Worm (Caenorhabditis elegans): ENCODE results near the gene C35D10.12.

The C35D10.12 gene

ce11 chrIII:4899035-4899578, 24.5 kb upstream of the C35D10.12 start, which contains the start of gene nhl-2:
nhl-2 (minus strand) TSS chrIII:4899085.
- no peak for TF ChIP-seq unc-62 (GFP tag; optimal IDR thresholded peaks at IDR 0.05)

- TF ChIP-seq unc-62 (GFP tag; optimal IDR thresholded peaks at IDR 0.05) = no peak
These were observed 20.7 kb upstream of the C35D10.12 start for ce11 chrIII:4895313-4895712.

- TF ChIP-seq unc-62 (GFP tag; optimal IDR thresholded peaks at IDR 0.05) = no peak
These were observed 19.0 kb upstream of the C35D10.12 start, which contains the start of gene F26F4.6 for ce11 chrIII:4893540-4893939. F26F4.6 (minus strand) TSS chrIII:4893640.

- no peak for TF ChIP-seq unc-62 (GFP tag; optimal IDR thresholded peaks at IDR 0.05)
These were observed 16.4 kb upstream of the C35D10.12 start, which contains the start of gene F26F4.5 for ce11 chrIII:4890997-4891396. F26F4.5 (minus strand) TSS chrIII:4891252.

- no peak for TF ChIP-seq unc-62 (GFP tag; optimal IDR thresholded peaks at IDR 0.05)
These were observed 12.7 kb upstream of the C35D10.12 start, which contains the start of gene clec-6 for ce11 chrIII:4887291-4887690. clec-6 (minus strand) TSS chrIII:4887444.

- TF ChIP-seq unc-62 (GFP tag; optimal IDR thresholded peaks at IDR 0.05) = no peak
These were observed 8.9 kb upstream of the C35D10.12 start, which contains the start of gene clec-5 for ce11 chrIII:4883429-4883828. clec-5 (minus strand) TSS chrIII:4883606.

ce11 chrIII:4881955-4882354, 7.4 kb upstream of the C35D10.12 start:
- no peak for TF ChIP-seq unc-62 (GFP tag; optimal IDR thresholded peaks at IDR 0.05)

ce11 chrIII:4879445-4879844, 4.9 kb upstream of the C35D10.12 start, which contains the start of gene C35D10.1:
C35D10.1 (plus strand) TSS chrIII:4879745.
- no peak for TF ChIP-seq unc-62 (GFP tag; optimal IDR thresholded peaks at IDR 0.05)

ce11 chrIII:4878281-4878680, 3.7 kb upstream of the C35D10.12 start, which contains the start of the genes tost-1 and arx-6:
tost-1 (minus strand) TSS chrIII:4878311.
arx-6 (plus strand) TSS chrIII:4878658.
- TF ChIP-seq unc-62 (GFP tag; optimal IDR thresholded peaks at IDR 0.05) = no peak

ce11 chrIII:4875663-4876062, 1.1 kb upstream of the C35D10.12 start:
- no peak for TF ChIP-seq unc-62 (GFP tag; optimal IDR thresholded peaks at IDR 0.05)

ce11 chrIII:4873395-4873794, 1.2 kb downstream of the C35D10.12 start:
- TF ChIP-seq unc-62 (GFP tag; optimal IDR thresholded peaks at IDR 0.05) = no peak

ce11 chrIII:4870478-4870877, 4.1 kb downstream of the C35D10.12 start, which contains the start of gene gipc-1:
gipc-1 (plus strand) TSS chrIII:4870778.
- TF ChIP-seq unc-62 (GFP tag; optimal IDR thresholded peaks at IDR 0.05) = no peak

ce11 chrIII:4868643-4869042, 5.9 kb downstream of the C35D10.12 start, which contains the start of the genes msd-4 and C35D10.3:
msd-4 (minus strand) TSS chrIII:4868743.
C35D10.3 (plus strand) TSS chrIII:4868921.
- TF ChIP-seq unc-62 (GFP tag; optimal IDR thresholded peaks at IDR 0.05) = no peak

ce11 chrIII:4866762-4867161, 7.8 kb downstream of the C35D10.12 start, which contains the start of gene C35D10.17:
C35D10.17 (plus strand) TSS chrIII:4867062.
- TF ChIP-seq unc-62 (GFP tag; optimal IDR thresholded peaks at IDR 0.05) = no peak

ce11 chrIII:4863127-4863526, 11.4 kb downstream of the C35D10.12 start, which contains the start of gene coq-8:
coq-8 (plus strand) TSS chrIII:4863427.
- no peak for TF ChIP-seq unc-62 (GFP tag; optimal IDR thresholded peaks at IDR 0.05)

- TF ChIP-seq unc-62 (GFP tag; optimal IDR thresholded peaks at IDR 0.05) = no peak
These were observed 12.7 kb downstream of the C35D10.12 start, which contains the start of the genes C35D10.10 and C35D10.5 for ce11 chrIII:4861744-4862401. C35D10.10 (minus strand) TSS chrIII:4861794. C35D10.5 (plus strand) TSS chrIII:4862351.

All from whole organism, dauer.